Fruit fly (Drosophila melanogaster) whole organism, embryonic: Measurements from ENCODE around the gene CG33286.

Experiments used
- Ada2b ChIP-seq: fragments of 200-800 bp; sonication (Bioruptor generic); IDR thresholded peaks from 2 replicates; pipeline ENCODE4 v1.3.6; 2022; ENCODE audit warnings: missing biosample characterization, missing genetic modification characterization
- Adf1 ChIP-seq: fragments of 200-800 bp; sonication (Bioruptor generic); IDR thresholded peaks from 2 replicates; pipeline ENCODE4 v1.3.6; 2022; ENCODE audit warnings: missing biosample characterization, missing genetic modification characterization
- Antp ChIP-seq: fragments of 200-800 bp; sonication (Bioruptor generic); optimal IDR thresholded peaks from 3 replicates; lab custom pipeline; 2016; ENCODE audit warnings: missing biosample characterization, missing genetic modification characterization
- Atf3 ChIP-seq: fragments of 200-800 bp; sonication (Bioruptor generic); optimal IDR thresholded peaks from 3 replicates; lab custom pipeline; 2016; ENCODE audit warnings: missing biosample characterization, missing genetic modification characterization
- Awh ChIP-seq: fragments of 200-800 bp; sonication (Bioruptor generic); IDR thresholded peaks from 2 replicates; pipeline ENCODE4, ENCODE4 v1.3.6; 2022; ENCODE audit warnings: missing biosample characterization, missing genetic modification characterization
- B-H1 ChIP-seq: fragments of 200-800 bp; sonication (Bioruptor generic); IDR thresholded peaks from 3 replicates; pipeline ENCODE4 v1.3.6; 2022; ENCODE audit warnings: missing biosample characterization, missing genetic modification characterization
- B-H2 ChIP-seq: fragments of 200-800 bp; sonication (Bioruptor generic); optimal IDR thresholded peaks from 2 replicates; lab custom pipeline; 2018; ENCODE audit warnings: missing biosample characterization, mild to moderate bottlenecking, missing genetic modification characterization
- CG10321 ChIP-seq: fragments of 200-800 bp; sonication (Bioruptor generic); IDR thresholded peaks from 2 replicates; pipeline ENCODE4 v1.3.6; 2022; ENCODE audit warnings: missing biosample characterization, missing genetic modification characterization
- CG10431 ChIP-seq: fragments of 200-800 bp; sonication (Bioruptor generic); optimal IDR thresholded peaks from 3 replicates; lab custom pipeline; 2018; ENCODE audit warnings: missing biosample characterization, mild to moderate bottlenecking, missing genetic modification characterization
- CG10462 ChIP-seq: fragments of 200-800 bp; sonication (Bioruptor generic); optimal IDR thresholded peaks from 2 replicates; lab custom pipeline; 2016; ENCODE audit warnings: missing biosample characterization, missing genetic modification characterization
- CG10979 ChIP-seq: fragments of 200-800 bp; sonication (Bioruptor generic); optimal IDR thresholded peaks from 2 replicates; lab custom pipeline; 2018; ENCODE audit warnings: missing biosample characterization, mild to moderate bottlenecking, missing genetic modification characterization, moderate library complexity
- CG11504 ChIP-seq: fragments of 200-800 bp; sonication (Bioruptor generic); optimal IDR thresholded peaks from 3 replicates; lab custom pipeline; 2019; ENCODE audit warnings: missing biosample characterization, mild to moderate bottlenecking, missing genetic modification characterization, moderate library complexity
- CG11723 ChIP-seq: fragments of 200-800 bp; sonication (Bioruptor generic); optimal IDR thresholded peaks from 2 replicates; lab custom pipeline; 2017; ENCODE audit warnings: missing biosample characterization, mild to moderate bottlenecking, missing genetic modification characterization
- CG12391 ChIP-seq: fragments of 200-800 bp; sonication (Bioruptor generic); optimal IDR thresholded peaks from 3 replicates; lab custom pipeline; 2018; ENCODE audit warnings: missing biosample characterization, mild to moderate bottlenecking, missing genetic modification characterization, moderate library complexity
- CG14014 ChIP-seq: fragments of 200-800 bp; sonication (Bioruptor generic); IDR thresholded peaks from 2 replicates; pipeline ENCODE4 v1.3.6; 2022; ENCODE audit warnings: missing biosample characterization, missing genetic modification characterization
- CG14667 ChIP-seq: fragments of 200-800 bp; sonication (Bioruptor generic); IDR thresholded peaks from 2 replicates; pipeline ENCODE4 v1.3.6; 2022; ENCODE audit warnings: missing biosample characterization, missing genetic modification characterization
- CG1529 ChIP-seq: fragments of 200-800 bp; sonication (Bioruptor generic); optimal IDR thresholded peaks from 3 replicates; lab custom pipeline; 2018; ENCODE audit warnings: missing biosample characterization, missing genetic modification characterization
- CG16863 ChIP-seq: fragments of 200-800 bp; sonication (Bioruptor generic); optimal IDR thresholded peaks from 3 replicates; lab custom pipeline; 2016; ENCODE audit warnings: missing biosample characterization, missing genetic modification characterization
- CG17359 ChIP-seq: fragments of 200-800 bp; sonication (Bioruptor generic); optimal IDR thresholded peaks from 3 replicates; lab custom pipeline; 2018; ENCODE audit warnings: missing biosample characterization, mild to moderate bottlenecking, missing genetic modification characterization, moderate library complexity
- CG17385 ChIP-seq: fragments of 200-800 bp; sonication (Bioruptor generic); optimal IDR thresholded peaks from 3 replicates; lab custom pipeline; 2018; ENCODE audit warnings: missing biosample characterization, mild to moderate bottlenecking, missing genetic modification characterization
- CG2199 ChIP-seq: fragments of 200-800 bp; sonication (Bioruptor generic); IDR thresholded peaks from 3 replicates; pipeline ENCODE4 v1.3.6; 2022; ENCODE audit warnings: missing biosample characterization, missing genetic modification characterization
- CG32767 ChIP-seq: fragments of 200-800 bp; sonication (Bioruptor generic); IDR thresholded peaks from 2 replicates; pipeline ENCODE4 v1.3.6; 2022; ENCODE audit warnings: missing biosample characterization, missing genetic modification characterization
- CG33213 ChIP-seq: fragments of 200-800 bp; sonication (Bioruptor generic); optimal IDR thresholded peaks from 3 replicates; lab custom pipeline; 2016; ENCODE audit warnings: missing biosample characterization, missing genetic modification characterization
- CG4424 ChIP-seq: fragments of 200-800 bp; sonication (Bioruptor generic); optimal IDR thresholded peaks from 3 replicates; lab custom pipeline; 2016; ENCODE audit warnings: missing biosample characterization, missing genetic modification characterization
- CG6813 ChIP-seq: fragments of 200-800 bp; sonication (Bioruptor generic); optimal IDR thresholded peaks from 2 replicates; lab custom pipeline; 2017; ENCODE audit warnings: missing biosample characterization, missing genetic modification characterization, mild to moderate bottlenecking, moderate library complexity, missing genetic modification reagents
- CG7357 ChIP-seq: fragments of 200-800 bp; sonication (Bioruptor generic); IDR thresholded peaks from 3 replicates; pipeline ENCODE4 v1.3.6; 2022; ENCODE audit warnings: missing biosample characterization, missing genetic modification characterization
- CG9727 ChIP-seq: fragments of 200-800 bp; sonication (Bioruptor generic); optimal IDR thresholded peaks from 3 replicates; lab custom pipeline; 2017; ENCODE audit warnings: missing biosample characterization, mild to moderate bottlenecking, missing genetic modification characterization
- D19A ChIP-seq: fragments of 200-800 bp; optimal IDR thresholded peaks from 3 replicates; lab custom pipeline; 2019; ENCODE audit warnings: missing biosample characterization, mild to moderate bottlenecking, missing genetic modification characterization, moderate library complexity
- Dip3 ChIP-seq: fragments of 200-800 bp; sonication (Bioruptor generic); optimal IDR thresholded peaks from 3 replicates; lab custom pipeline; 2016; ENCODE audit warnings: missing biosample characterization, missing genetic modification characterization
- Ets97D ChIP-seq: fragments of 200-800 bp; sonication (Bioruptor generic); optimal IDR thresholded peaks from 3 replicates; lab custom pipeline; 2016; ENCODE audit warnings: missing biosample characterization, missing genetic modification characterization
- Gug ChIP-seq: fragments of 200-800 bp; sonication (Bioruptor generic); IDR thresholded peaks from 4 replicates; pipeline ENCODE4 v1.3.6; 2022; ENCODE audit warnings: missing biosample characterization, missing genetic modification characterization
- HHEX ChIP-seq: fragments of 200-800 bp; sonication (Bioruptor generic); optimal IDR thresholded peaks from 3 replicates; lab custom pipeline; 2017; ENCODE audit warnings: missing biosample characterization, mild to moderate bottlenecking, missing genetic modification characterization, missing genetic modification reagents
- Med ChIP-seq: fragments of 200-800 bp; sonication (Bioruptor generic); peaks from one replicate; lab custom pipeline; 2016; ENCODE audit warnings: missing biosample characterization, missing genetic modification characterization, mild to moderate bottlenecking, inconsistent platforms, moderate library complexity
- Myb ChIP-seq: fragments of 200-800 bp; sonication (Bioruptor generic); optimal IDR thresholded peaks from 2 replicates; lab custom pipeline; 2016; ENCODE audit warnings: missing biosample characterization, missing genetic modification characterization
- Nf-YC ChIP-seq: fragments of 200-800 bp; optimal IDR thresholded peaks from 3 replicates; lab custom pipeline; 2019; ENCODE audit warnings: missing biosample characterization, mild to moderate bottlenecking, missing genetic modification characterization, moderate library complexity
- bcd ChIP-seq: fragments of 200-800 bp; sonication (Bioruptor generic); optimal IDR thresholded peaks from 2 replicates; lab custom pipeline; 2017; ENCODE audit warnings: missing biosample characterization, mild to moderate bottlenecking, missing genetic modification characterization
- chif ChIP-seq, 2 experiments: fragments of 200-800 bp; sonication (Bioruptor generic); optimal IDR thresholded peaks; 3 replicates each; lab custom pipeline; 2016; ENCODE audit warnings: missing biosample characterization in 2 of 2, missing genetic modification characterization in 2 of 2
- croc ChIP-seq: fragments of 200-800 bp; sonication (Bioruptor generic); conservative IDR thresholded peaks from 3 replicates; pipeline ENCODE4 v1.3.6; 2022; ENCODE audit warnings: missing biosample characterization, missing genetic modification characterization
- ems ChIP-seq: fragments of 200-800 bp; sonication (Bioruptor generic); optimal IDR thresholded peaks from 3 replicates; lab custom pipeline; 2016; ENCODE audit warnings: missing biosample characterization, missing genetic modification characterization
- en ChIP-seq: fragments of 200-800 bp; sonication (Bioruptor generic); optimal IDR thresholded peaks from 2 replicates; lab custom pipeline; 2016; ENCODE audit warnings: missing biosample characterization, missing genetic modification characterization
- gcm2 ChIP-seq: fragments of 200-800 bp; sonication (Bioruptor generic); optimal IDR thresholded peaks from 2 replicates; lab custom pipeline; 2016; ENCODE audit warnings: missing biosample characterization, missing genetic modification characterization
- hb ChIP-seq: fragments of 200-800 bp; sonication (Bioruptor generic); IDR thresholded peaks from 3 replicates; pipeline ENCODE4 v1.3.6; 2022; ENCODE audit warnings: missing biosample characterization, missing genetic modification characterization; ENCODE audit not compliant: partially characterized antibody
- lilli ChIP-seq: fragments of 200-800 bp; sonication (Bioruptor generic); optimal IDR thresholded peaks from 3 replicates; lab custom pipeline; 2016; ENCODE audit warnings: missing biosample characterization, missing genetic modification characterization
- mld ChIP-seq: fragments of 200-800 bp; sonication (Bioruptor generic); IDR thresholded peaks from 3 replicates; pipeline ENCODE4 v1.3.6; 2022; ENCODE audit warnings: missing biosample characterization, missing genetic modification characterization; ENCODE audit not compliant: partially characterized antibody
- nom ChIP-seq: fragments of 200-800 bp; sonication (Bioruptor generic); optimal IDR thresholded peaks from 2 replicates; lab custom pipeline; 2017; ENCODE audit warnings: missing biosample characterization, missing genetic modification characterization, mild to moderate bottlenecking, moderate library complexity, missing genetic modification reagents
- pzg ChIP-seq: fragments of 200-800 bp; sonication (Bioruptor generic); optimal IDR thresholded peaks from 3 replicates; lab custom pipeline; 2018; ENCODE audit warnings: missing biosample characterization, mild to moderate bottlenecking, missing genetic modification characterization, moderate library complexity
- row ChIP-seq: fragments of 200-800 bp; sonication (Bioruptor generic); IDR thresholded peaks from 3 replicates; pipeline ENCODE4 v1.3.6; 2022; ENCODE audit warnings: missing biosample characterization, missing genetic modification characterization
- sc ChIP-seq, 3 experiments: fragments of >200 bp in 2 of 3; fragments of 200-800 bp in 1 of 3; sonication (Bioruptor generic) in 1 of 3; optimal IDR thresholded peaks; 2 replicates in 2 of 3; 3 replicates in 1 of 3; lab custom pipeline; 2017; ENCODE audit warnings: mild to moderate bottlenecking in 1 of 3, missing biosample characterization in 1 of 3, missing genetic modification characterization in 1 of 3, missing genetic modification reagents in 1 of 3
- slp2 ChIP-seq: fragments of 200-800 bp; sonication (Bioruptor generic); optimal IDR thresholded peaks from 2 replicates; lab custom pipeline; 2016; ENCODE audit warnings: missing biosample characterization, missing genetic modification characterization
- wek ChIP-seq: fragments of 200-800 bp; sonication (Bioruptor generic); optimal IDR thresholded peaks from 3 replicates; lab custom pipeline; 2018; ENCODE audit warnings: missing biosample characterization, mild to moderate bottlenecking, missing genetic modification characterization, moderate library complexity

Gene CG33286

DNA sequence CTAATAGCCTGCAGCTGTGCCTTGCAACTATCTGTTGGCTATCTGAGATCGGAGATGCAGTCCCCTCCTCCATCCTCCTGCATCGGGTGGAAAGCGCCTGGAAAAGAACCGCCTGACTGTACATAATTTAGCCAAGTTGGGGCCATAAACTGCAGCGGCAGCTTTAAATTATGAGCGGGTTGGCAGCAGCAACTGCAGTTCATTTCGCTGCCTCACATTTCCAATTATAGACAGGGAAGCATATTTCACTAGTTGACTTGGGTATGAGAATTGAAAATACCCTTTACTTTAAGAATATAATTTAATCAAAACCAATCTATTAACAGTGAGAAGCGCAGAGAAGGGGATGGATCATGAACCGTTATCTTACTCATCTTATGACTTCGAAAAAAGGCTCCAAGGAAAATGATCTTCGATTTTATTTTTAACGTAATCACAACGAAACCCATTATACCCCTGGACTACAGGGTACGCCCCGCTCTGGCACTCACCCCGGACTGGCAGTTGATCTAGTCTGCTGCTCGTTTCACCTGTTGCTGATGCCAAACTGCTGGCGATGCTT is 51.4 kb downstream of the CG33286 start (continued):
- no peak for TF ChIP-seq CG14014
- no peak for TF ChIP-seq sc (optimal IDR thresholded peaks at IDR 0.05; lab: Kevin White, UChicago)
- TF ChIP-seq sc (GFP tag; optimal IDR thresholded peaks at IDR 0.05; lab: Kevin White, UChicago), result peak; percentile 33
- TF ChIP-seq Myb (GFP tag; lab: Kevin White, UChicago), result peak; percentile 5
- 0 out of 3 replicates have a peak, but pooled peaks have one; percentile 62 for TF ChIP-seq CG2199
- 0 out of 2 replicates have a peak, but pooled peaks have one; percentile 24 for TF ChIP-seq CG32767
- peak; percentile 61 for TF ChIP-seq CG12391 (tag; lab: Kevin White, UChicago)
- peak; percentile 61 for TF ChIP-seq nom (GFP tag; lab: Kevin White, UChicago)
- 0 out of 2 replicates have a peak, but pooled peaks have one; percentile 13 for TF ChIP-seq Ada2b (GFP tag; lab: Robert Waterston, UW)
- TF ChIP-seq D19A (tag; lab: Kevin White, UChicago), result peak; percentile 61
- peak; percentile 6 for TF ChIP-seq CG16863 (GFP tag; lab: Kevin White, UChicago)
- peak; percentile 8 for TF ChIP-seq HHEX (GFP tag; lab: Kevin White, UChicago)
- TF ChIP-seq Antp (GFP tag; lab: Kevin White, UChicago), result peak; percentile 2
- no peak for TF ChIP-seq wek (GFP tag; lab: Kevin White, UChicago)
- no peak for TF ChIP-seq Ets97D (GFP tag; lab: Kevin White, UChicago)
- TF ChIP-seq CG10431 (GFP tag; lab: Kevin White, UChicago), result no peak
- peak; percentile 53 to 76 for TF ChIP-seq chif (GFP tag; optimal IDR thresholded peaks at IDR 0.05; lab: Kevin White, UChicago)
- no peak for TF ChIP-seq slp2
- TF ChIP-seq CG6813 (GFP tag; lab: Kevin White, UChicago), result peak; percentile 11
- peak; percentile 70 for TF ChIP-seq CG9727 (GFP tag; lab: Kevin White, UChicago)
- TF ChIP-seq CG11723 (GFP tag; lab: Kevin White, UChicago), result no peak
- no peak for TF ChIP-seq hb (GFP tag; lab: Robert Waterston, UW)
- TF ChIP-seq CG14667 (GFP tag; lab: Robert Waterston, UW), result peak; percentile 15; the same call in 1 of the 2 replicates
- TF ChIP-seq Med (GFP tag; lab: Kevin White, UChicago), result peak; percentile 77
- TF ChIP-seq CG33213 (GFP tag; lab: Kevin White, UChicago), result peak; percentile 21
- TF ChIP-seq CG17359, result peak; percentile 63
- TF ChIP-seq Gug (GFP tag; lab: Robert Waterston, UW), result 0 out of 4 replicates have a peak, but pooled peaks have one; percentile 25
- peak; percentile 31 for TF ChIP-seq Atf3 (GFP tag; lab: Kevin White, UChicago)
- TF ChIP-seq en, result peak; percentile 5
- peak; percentile 10 for TF ChIP-seq CG10462
- no peak for TF ChIP-seq gcm2 (GFP tag; lab: Kevin White, UChicago)
- peak; percentile 58 for TF ChIP-seq CG4424 (GFP tag; lab: Kevin White, UChicago)

DNA sequence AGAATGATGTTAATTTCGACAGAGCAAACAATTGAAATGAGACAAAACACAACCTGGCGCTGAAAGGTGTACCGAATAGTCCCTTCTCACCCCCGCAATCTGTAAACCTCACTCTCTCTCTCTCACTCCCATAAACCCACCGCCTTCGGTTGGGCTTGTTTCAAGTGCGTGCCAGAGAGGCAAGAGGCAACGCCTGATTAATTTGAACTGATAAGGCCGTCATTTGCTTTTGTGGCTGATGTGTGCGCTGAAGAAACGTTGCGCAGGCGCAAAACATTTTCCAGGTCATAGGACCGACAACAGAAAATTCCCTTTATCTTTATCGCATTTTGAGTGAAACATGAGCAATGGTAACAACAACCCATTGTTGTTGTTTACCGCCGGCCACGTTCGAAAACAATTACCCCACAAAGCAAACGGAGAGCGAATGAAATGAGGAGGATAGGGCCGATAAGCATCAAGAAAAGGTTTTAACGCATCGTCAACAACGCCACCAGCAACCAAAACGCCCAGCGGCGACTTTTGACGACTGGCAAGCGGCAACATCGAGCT is 52.1 kb downstream of the CG33286 start:
- no peak for TF ChIP-seq Awh (GFP tag; lab: Robert Waterston, UW)
- no peak for TF ChIP-seq row (GFP tag; lab: Robert Waterston, UW)
- TF ChIP-seq CG17385 (GFP tag; lab: Kevin White, UChicago), result no peak
- TF ChIP-seq Adf1 (GFP tag; lab: Robert Waterston, UW), result no peak
- peak; percentile 7 for TF ChIP-seq CG11504 (tag; lab: Kevin White, UChicago)
- no peak for TF ChIP-seq CG1529 (GFP tag; lab: Kevin White, UChicago)
- TF ChIP-seq mld (GFP tag; lab: Robert Waterston, UW), result no peak
- peak; percentile 25 for TF ChIP-seq Nf-YC
- no peak for TF ChIP-seq lilli (GFP tag; lab: Kevin White, UChicago)
- TF ChIP-seq croc (GFP tag; lab: Robert Waterston, UW), result no peak
- TF ChIP-seq B-H2, result no peak
- no peak for TF ChIP-seq ems (GFP tag; lab: Kevin White, UChicago)
- TF ChIP-seq CG10979 (tag; lab: Kevin White, UChicago), result no peak
- TF ChIP-seq CG7357, result no peak
- no peak for TF ChIP-seq B-H1
- TF ChIP-seq bcd (GFP tag; lab: Kevin White, UChicago), result no peak
- no peak for TF ChIP-seq Dip3 (GFP tag; lab: Kevin White, UChicago)
- TF ChIP-seq pzg (GFP tag; lab: Kevin White, UChicago), result no peak
- TF ChIP-seq CG10321, result no peak
